Fruit fly (Drosophila melanogaster) S2 (cell line): Measurements from ENCODE around the gene CG13972.

Source experiments
- CG8478 ChIP-seq: fragments of >200 bp; optimal IDR thresholded peaks from 2 replicates; lab custom pipeline; 2018
- CTCF ChIP-seq, 2 experiments: fragments of >200 bp; optimal IDR thresholded peaks; 2 replicates each; lab custom pipeline; 2018

The CG13972 gene

DNA sequence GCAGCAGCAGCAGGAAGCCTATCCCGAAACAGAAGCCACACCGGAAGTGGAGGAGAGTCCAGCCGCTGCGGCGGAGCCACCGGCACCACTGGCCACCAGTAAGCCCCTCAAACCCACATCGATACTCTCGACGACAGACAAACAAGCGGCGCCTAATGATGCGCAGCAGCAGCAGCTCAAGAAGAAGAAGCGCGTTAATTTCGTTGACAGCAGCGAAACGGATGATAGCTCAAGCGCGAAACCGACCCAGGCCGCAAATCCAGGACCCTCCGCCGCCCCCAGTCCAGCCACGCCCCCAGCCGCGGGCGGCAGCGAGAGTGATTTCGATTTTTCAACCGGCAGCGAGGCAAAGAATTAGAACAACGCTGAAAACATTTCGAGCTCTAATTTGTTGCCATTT is 16.2 kb upstream of the CG13972 start:
- TF ChIP-seq CTCF (optimal IDR thresholded peaks at IDR 0.05; lab: Kevin White, UChicago) (no peak), CG8478 (lab: Kevin White, UChicago) (no peak)

DNA sequence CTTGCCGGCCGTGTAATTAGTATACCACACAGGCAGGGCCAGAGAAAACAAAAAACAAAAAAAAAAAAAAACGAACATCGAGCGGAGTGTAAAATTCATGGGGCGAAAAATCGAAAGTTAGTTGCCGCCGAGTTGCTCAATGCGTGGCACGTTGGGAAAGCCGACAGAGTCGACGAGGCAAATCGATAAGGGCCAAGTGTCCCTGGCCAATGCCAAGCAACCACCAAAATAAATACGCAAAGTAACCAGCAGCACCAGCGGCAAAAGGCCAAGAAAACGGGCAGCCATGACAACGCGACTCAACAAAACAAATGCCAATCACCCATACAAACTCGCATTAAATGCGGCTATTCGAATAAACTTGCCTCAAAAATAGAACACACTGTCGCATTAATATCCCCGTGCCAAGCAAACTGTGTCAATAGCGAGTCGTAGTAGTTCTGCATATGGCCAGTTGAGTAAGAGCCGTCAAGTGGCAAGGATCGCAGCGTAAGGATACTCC is 3.4 kb upstream of the CG13972 start, which contains the start of gene CG12885:
CG12885 (plus strand) TSS at position 452 of the 502 bp plus-strand sequence.
- TF ChIP-seq CTCF (optimal IDR thresholded peaks at IDR 0.05; lab: Kevin White, UChicago) (no peak), CG8478 (lab: Kevin White, UChicago) (no peak)

DNA sequence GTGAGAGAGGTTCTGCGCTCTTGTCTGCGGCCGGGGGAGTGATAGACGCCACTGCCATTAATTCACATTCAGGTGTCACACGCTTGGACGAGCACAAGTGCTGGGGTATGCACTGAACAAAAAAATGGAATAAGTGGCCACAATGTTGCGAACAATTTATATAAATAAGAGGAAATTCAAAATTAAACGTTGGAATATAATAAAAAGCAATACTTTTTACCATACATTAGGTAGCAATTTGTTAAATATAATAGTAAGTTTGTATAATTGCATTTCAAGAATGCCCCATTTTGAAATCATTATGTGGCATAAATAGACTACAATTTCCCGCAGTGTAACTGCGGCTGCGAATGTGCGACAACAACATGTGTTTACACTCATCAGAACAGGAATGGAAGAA is 2.8 kb upstream of the CG13972 start:
- no peak for TF ChIP-seq CTCF (optimal IDR thresholded peaks at IDR 0.05; lab: Kevin White, UChicago)
- TF ChIP-seq CG8478 (lab: Kevin White, UChicago) = no peak

DNA sequence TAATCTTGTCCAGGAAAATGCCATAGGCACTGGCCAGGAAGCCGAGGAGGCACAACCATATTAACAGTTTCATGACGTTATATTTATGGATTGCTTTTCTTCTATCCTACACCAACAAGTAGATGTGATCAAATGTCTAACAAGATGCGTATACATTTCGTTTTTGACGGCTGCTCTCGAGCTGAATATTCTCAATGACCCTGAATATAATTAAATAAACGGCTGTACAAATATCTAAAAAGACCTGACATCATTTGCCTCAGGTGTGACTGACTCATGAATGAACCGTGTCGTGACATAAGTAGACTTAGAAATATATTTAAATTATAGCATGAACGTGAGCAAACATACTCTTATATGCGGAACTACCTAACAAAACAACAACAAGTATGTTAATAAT is 14.2 kb downstream of the CG13972 start, which contains the start of gene CG5402:
CG5402 (minus strand) TSS at position 101 of the 400 bp plus-strand sequence.
- TF ChIP-seq CG8478 (lab: Kevin White, UChicago) (no peak), CTCF (optimal IDR thresholded peaks at IDR 0.05; lab: Kevin White, UChicago) (no peak)

DNA sequence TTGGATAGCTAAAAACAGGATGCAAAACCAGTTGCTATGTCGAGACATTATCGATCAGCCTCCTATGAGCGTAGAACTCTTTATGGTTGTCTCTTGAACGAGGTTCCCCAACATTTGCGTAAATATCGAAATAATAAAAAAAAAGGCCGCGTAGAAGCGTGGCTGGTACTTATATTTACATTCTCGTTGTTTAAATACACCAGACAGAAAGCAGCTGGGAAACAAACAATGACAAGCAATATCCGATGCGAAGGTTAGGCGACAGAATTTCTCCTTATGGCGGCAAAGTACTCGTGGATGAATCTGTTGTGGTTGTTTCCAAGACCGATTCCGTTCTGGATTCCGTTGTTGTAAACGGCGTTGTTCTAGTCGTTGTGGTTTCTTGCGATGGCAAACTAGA is 15.1 kb downstream of the CG13972 start, which contains the start of gene CG43139:
CG43139 (minus strand) TSS at position 88 of the 400 bp plus-strand sequence.
- no peak for TF ChIP-seq CTCF (optimal IDR thresholded peaks at IDR 0.05; lab: Kevin White, UChicago)
- TF ChIP-seq CG8478 (lab: Kevin White, UChicago) = no peak

DNA sequence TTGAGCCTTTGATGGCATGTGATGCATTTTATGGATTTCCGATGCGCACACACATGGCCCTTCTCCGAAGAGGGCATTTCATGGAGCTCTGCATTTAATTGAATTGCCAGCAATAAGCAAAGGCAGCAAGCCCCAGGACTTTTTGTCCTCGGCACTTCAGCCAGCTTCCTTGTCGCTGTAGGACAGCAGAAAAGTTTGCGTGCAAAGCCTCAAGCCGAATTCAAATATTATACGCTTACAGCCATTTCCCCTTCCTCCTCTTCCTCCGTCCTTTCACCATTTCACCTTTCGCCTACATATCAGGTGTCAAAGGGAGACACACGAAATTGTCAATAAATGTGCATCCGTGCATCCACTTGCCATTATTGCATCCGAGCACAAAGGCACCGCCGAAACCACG is 19.4 kb downstream of the CG13972 start:
- TF ChIP-seq CTCF (optimal IDR thresholded peaks at IDR 0.05; lab: Kevin White, UChicago) (no peak), CG8478 (lab: Kevin White, UChicago) (no peak)

DNA sequence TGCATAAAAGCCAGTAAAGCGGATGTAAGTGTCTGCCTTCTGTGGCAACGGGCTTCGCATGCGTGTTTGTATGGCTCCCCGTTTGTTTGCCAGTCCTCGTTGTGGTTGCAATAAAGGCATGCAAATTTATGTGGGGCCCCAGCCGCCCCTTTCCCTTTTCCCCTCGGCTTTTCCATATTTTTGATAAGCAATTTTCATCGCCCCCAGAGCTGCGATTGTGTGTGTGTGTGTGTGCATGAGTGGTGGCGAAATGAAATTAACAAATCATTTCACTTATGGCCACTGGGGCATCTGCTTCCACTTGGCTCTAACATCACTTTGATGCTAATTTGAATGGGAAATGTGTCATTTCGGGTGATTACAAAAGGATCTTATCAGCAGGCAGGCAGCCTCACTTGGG is 29.4 kb downstream of the CG13972 start, which contains the start of gene Gr98a:
Gr98a (plus strand) TSS at position 301 of the 400 bp plus-strand sequence.
- no peak for TF ChIP-seq CG8478 (lab: Kevin White, UChicago)
- TF ChIP-seq CTCF (optimal IDR thresholded peaks at IDR 0.05; lab: Kevin White, UChicago) = no peak

DNA sequence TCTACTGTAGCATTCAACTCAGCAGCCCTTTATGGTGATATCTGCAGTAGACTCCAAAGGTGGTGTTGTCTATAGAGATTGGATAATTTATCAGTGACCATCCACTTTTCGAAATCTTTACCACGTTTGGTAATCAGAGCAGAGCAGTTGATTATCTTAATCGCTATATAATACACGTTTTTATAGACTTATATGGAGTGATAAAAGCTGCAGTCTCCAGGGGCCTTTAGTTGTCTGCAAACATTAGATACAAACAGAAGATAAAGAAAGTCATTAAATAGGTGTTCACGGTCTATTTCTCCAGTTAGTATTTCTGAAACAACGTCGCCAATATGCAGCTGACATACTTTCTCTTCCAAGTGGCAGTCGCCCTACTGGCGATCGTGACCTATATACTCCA is 38.7 kb downstream of the CG13972 start, which contains the start of gene Cyp6a18:
Cyp6a18 (plus strand) TSS at position 301 of the 400 bp plus-strand sequence.
- TF ChIP-seq CTCF (optimal IDR thresholded peaks at IDR 0.05; lab: Kevin White, UChicago) (no peak), CG8478 (lab: Kevin White, UChicago) (no peak)

DNA sequence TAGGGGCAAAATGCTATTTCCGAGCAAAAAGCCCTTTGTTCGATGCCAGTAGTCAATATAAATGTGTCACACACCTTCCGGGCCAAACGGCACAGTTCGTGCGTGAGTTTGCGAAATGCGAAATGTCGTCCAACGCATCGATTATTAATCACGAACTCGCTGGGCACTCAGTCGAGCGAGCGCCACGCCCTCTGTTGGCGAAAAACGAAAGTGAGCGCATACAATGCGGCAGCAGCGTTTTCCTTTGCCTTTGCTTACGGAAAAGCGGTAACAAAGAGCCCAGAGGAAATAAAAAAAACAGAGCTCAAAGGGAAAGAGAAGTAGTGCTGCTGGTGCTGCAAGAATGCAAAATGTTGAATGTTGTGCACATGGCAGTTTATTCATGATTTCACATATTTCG is 39.5 kb downstream of the CG13972 start:
- TF ChIP-seq CTCF (optimal IDR thresholded peaks at IDR 0.05; lab: Kevin White, UChicago) = peak; percentile 75 to 85
- no peak for TF ChIP-seq CG8478 (lab: Kevin White, UChicago)
